Worm (Caenorhabditis elegans) whole organism, young adult: Measurements from ENCODE around the gene C39E6.2.

Source experiments
- ceh-58 ChIP-seq: fragments of 200-800 bp; sonication (Bioruptor generic); IDR thresholded peaks from 2 replicates; pipeline ENCODE4 v1.3.6; 2022; ENCODE audit warnings: missing genetic modification characterization, missing compliant biosample characterization
- fkh-3 ChIP-seq: sonication (generic microtip); optimal IDR thresholded peaks from 2 replicates; lab custom pipeline; 2016; ENCODE audit warnings: mild to moderate bottlenecking, missing genetic modification characterization, missing compliant biosample characterization
- sea-2 ChIP-seq: fragments of 200-800 bp; sonication (Bioruptor generic); IDR thresholded peaks from 2 replicates; pipeline ENCODE4 v1.3.6; 2022; ENCODE audit warnings: missing genetic modification characterization, missing compliant biosample characterization
- tbp1 ChIP-seq: fragments of 200-800 bp; sonication (Bioruptor generic); optimal IDR thresholded peaks from 2 replicates; lab custom pipeline; 2018; ENCODE audit warnings: mild to moderate bottlenecking, missing genetic modification characterization, missing compliant biosample characterization

ce11 chrX:4742285-4742684 is 12.6 kb downstream of the C39E6.2 start:
- TF ChIP-seq tbp1 (GFP tag; lab: Kevin White, UChicago), result no peak
- TF ChIP-seq sea-2 (GFP tag; lab: Robert Waterston, UW), result no peak
- TF ChIP-seq ceh-58 (GFP tag; lab: Robert Waterston, UW), result no peak
- no peak for TF ChIP-seq fkh-3 (tag; lab: Kevin White, UChicago)
